Fruit fly (Drosophila melanogaster) whole organism, pupa: ENCODE data around the gene Theg.

Experiments
- CG13204 ChIP-seq: fragments of 200-800 bp; sonication (Bioruptor generic); optimal IDR thresholded peaks from 2 replicates; lab custom pipeline; 2018; ENCODE audit warnings: missing biosample characterization, mild to moderate bottlenecking, missing genetic modification characterization, moderate library complexity
- CG14655 ChIP-seq: fragments of 200-800 bp; sonication (Bioruptor generic); optimal IDR thresholded peaks from 3 replicates; lab custom pipeline; 2017; ENCODE audit warnings: mild to moderate bottlenecking, missing biosample characterization, missing genetic modification reagents, missing genetic modification characterization
- CG15710 ChIP-seq: fragments of 200-800 bp; sonication (Bioruptor generic); optimal IDR thresholded peaks from 2 replicates; lab custom pipeline; 2018; ENCODE audit warnings: missing biosample characterization, mild to moderate bottlenecking, missing genetic modification characterization, moderate library complexity
- CG34367 ChIP-seq: fragments of 200-800 bp; sonication (Bioruptor generic); optimal IDR thresholded peaks from 2 replicates; lab custom pipeline; 2018; ENCODE audit warnings: missing biosample characterization, mild to moderate bottlenecking, missing genetic modification characterization
- CG9948 ChIP-seq: fragments of 200-800 bp; sonication (Bioruptor generic); optimal IDR thresholded peaks from 2 replicates; lab custom pipeline; 2018; ENCODE audit warnings: missing biosample characterization, mild to moderate bottlenecking, missing genetic modification characterization, moderate library complexity
- Ets98B ChIP-seq: fragments of 200-800 bp; sonication (Bioruptor generic); IDR thresholded peaks from 2 replicates; pipeline ENCODE4 v1.3.6; 2022; ENCODE audit warnings: missing biosample characterization, missing genetic modification characterization
- Pif1A ChIP-seq: fragments of 200-800 bp; sonication (Bioruptor generic); optimal IDR thresholded peaks from 3 replicates; lab custom pipeline; 2016; ENCODE audit warnings: missing biosample characterization, missing genetic modification characterization
- fd96Ca ChIP-seq: fragments of 200-800 bp; sonication (Bioruptor generic); IDR thresholded peaks from 3 replicates; pipeline ENCODE4 v1.3.6; 2022; ENCODE audit warnings: missing biosample characterization, missing genetic modification characterization

dm6 chr3R:22027743-22028099 is 13.2 kb downstream of the Theg start:
- TF ChIP-seq CG34367 (tag; lab: Kevin White, UChicago) (no peak), Ets98B (no peak), CG9948 (tag; lab: Kevin White, UChicago) (no peak), fd96Ca (GFP tag; lab: Robert Waterston, UW) (no peak), Pif1A (GFP tag; lab: Kevin White, UChicago) (no peak), CG15710 (tag; lab: Kevin White, UChicago) (no peak), CG13204 (GFP tag; lab: Kevin White, UChicago) (no peak), CG14655 (GFP tag; lab: Kevin White, UChicago) (no peak)
